Worm (Caenorhabditis elegans) whole organism, mixed stage, embryonic: ENCODE data around the gene srbc-38.

ENCODE experiments used
- M03D4.4 ChIP-seq: sonication (generic microtip); optimal IDR thresholded peaks from 2 replicates; lab custom pipeline; 2017; ENCODE audit warnings: mild to moderate bottlenecking, missing genetic modification characterization, missing compliant biosample characterization
- bed-3 ChIP-seq: fragments of 200-800 bp; sonication (Bioruptor generic); optimal IDR thresholded peaks from 3 replicates; lab custom pipeline; 2018; ENCODE audit warnings: mild to moderate bottlenecking, missing genetic modification characterization, moderate library complexity, missing compliant biosample characterization
- blmp-1 ChIP-seq: fragments of 150-350 bp; optimal IDR thresholded peaks from 2 replicates; lab custom pipeline; 2014; ENCODE audit warnings: missing biosample characterization, missing genetic modification characterization
- ceh-39 ChIP-seq: fragments of 150-350 bp; optimal IDR thresholded peaks from 2 replicates; lab custom pipeline; 2014; ENCODE audit warnings: missing biosample characterization, missing genetic modification characterization
- ceh-43 ChIP-seq: fragments of 200-800 bp; sonication (Bioruptor generic); optimal IDR thresholded peaks from 2 replicates; lab custom pipeline; 2018; ENCODE audit warnings: mild to moderate bottlenecking, missing genetic modification characterization, moderate library complexity, missing compliant biosample characterization
- ces-1 ChIP-seq: fragments of 150-350 bp; optimal IDR thresholded peaks from 2 replicates; lab custom pipeline; 2014; ENCODE audit warnings: missing biosample characterization, missing genetic modification reagents, missing genetic modification characterization
- drap-1 ChIP-seq: fragments of 200-800 bp; sonication (Bioruptor generic); optimal IDR thresholded peaks from 3 replicates; lab custom pipeline; 2018; ENCODE audit warnings: mild to moderate bottlenecking, missing genetic modification characterization, missing compliant biosample characterization
- elt-1 ChIP-seq: sonication (generic microtip); optimal IDR thresholded peaks from 2 replicates; lab custom pipeline; 2017; ENCODE audit warnings: missing genetic modification characterization, mild to moderate bottlenecking, missing compliant biosample characterization, antibody characterized with exemption, moderate library complexity, borderline replicate concordance; ENCODE audit not compliant: insufficient read depth
- elt-3 ChIP-seq: fragments of 150-350 bp; optimal IDR thresholded peaks from 2 replicates; lab custom pipeline; 2014; ENCODE audit warnings: missing biosample characterization, missing genetic modification characterization
- flh-1 ChIP-seq: fragments of 200-800 bp; sonication (Bioruptor generic); optimal IDR thresholded peaks from 2 replicates; lab custom pipeline; 2018; ENCODE audit warnings: mild to moderate bottlenecking, missing genetic modification characterization, moderate library complexity, missing compliant biosample characterization
- ham-2 ChIP-seq: fragments of 200-800 bp; sonication (Bioruptor generic); optimal IDR thresholded peaks from 2 replicates; lab custom pipeline; 2018; ENCODE audit warnings: mild to moderate bottlenecking, missing genetic modification characterization, missing compliant biosample characterization
- hlh-1 ChIP-seq: fragments of 150-350 bp; optimal IDR thresholded peaks from 2 replicates; lab custom pipeline; 2014; ENCODE audit warnings: missing biosample characterization, missing genetic modification reagents, missing genetic modification characterization
- lin-13 ChIP-seq: fragments of 150-350 bp; optimal IDR thresholded peaks from 2 replicates; lab custom pipeline; 2014; ENCODE audit warnings: missing biosample characterization, missing genetic modification characterization
- lin-32 ChIP-seq: fragments of 200-800 bp; sonication (Bioruptor generic); optimal IDR thresholded peaks from 2 replicates; lab custom pipeline; 2018; ENCODE audit warnings: mild to moderate bottlenecking, missing genetic modification characterization, missing compliant biosample characterization
- lsy-2 ChIP-seq: fragments of 150-350 bp; optimal IDR thresholded peaks from 2 replicates; lab custom pipeline; 2014; ENCODE audit warnings: missing biosample characterization, missing genetic modification characterization
- mab-5 ChIP-seq: fragments of 150-350 bp; optimal IDR thresholded peaks from 2 replicates; lab custom pipeline; 2014; ENCODE audit warnings: missing biosample characterization, missing genetic modification characterization
- mep-1 ChIP-seq: fragments of 150-350 bp; optimal IDR thresholded peaks from 2 replicates; lab custom pipeline; 2017; ENCODE audit warnings: missing biosample characterization, missing genetic modification reagents, missing genetic modification characterization, inconsistent platforms
- mls-2 ChIP-seq: sonication (generic microtip); optimal IDR thresholded peaks from 2 replicates; lab custom pipeline; 2016; ENCODE audit warnings: mild to moderate bottlenecking, missing genetic modification characterization, moderate library complexity, missing compliant biosample characterization
- nhr-12 ChIP-seq: fragments of 150-350 bp; optimal IDR thresholded peaks from 2 replicates; lab custom pipeline; 2014; ENCODE audit warnings: missing biosample characterization, missing genetic modification characterization
- nhr-28 ChIP-seq: fragments of 150-350 bp; optimal IDR thresholded peaks from 2 replicates; lab custom pipeline; 2014; ENCODE audit warnings: missing biosample characterization, missing genetic modification characterization
- nhr-76 ChIP-seq: sonication (generic microtip); optimal IDR thresholded peaks from 2 replicates; lab custom pipeline; 2017; ENCODE audit warnings: missing biosample characterization, missing genetic modification characterization
- pha-4 ChIP-seq: fragments of 150-350 bp; optimal IDR thresholded peaks from 2 replicates; lab custom pipeline; 2018; ENCODE audit warnings: missing biosample characterization, missing genetic modification reagents, missing genetic modification characterization
- sem-2 ChIP-seq: fragments of 200-800 bp; sonication (Bioruptor generic); optimal IDR thresholded peaks from 2 replicates; lab custom pipeline; 2018; ENCODE audit warnings: mild to moderate bottlenecking, missing genetic modification characterization, missing compliant biosample characterization
- sptf-1 ChIP-seq: sonication (generic microtip); optimal IDR thresholded peaks from 2 replicates; lab custom pipeline; 2017; ENCODE audit warnings: mild to moderate bottlenecking, missing genetic modification characterization, moderate library complexity, missing compliant biosample characterization
- tbx-8 ChIP-seq: fragments of 200-800 bp; sonication (Bioruptor generic); optimal IDR thresholded peaks from 2 replicates; lab custom pipeline; 2018; ENCODE audit warnings: mild to moderate bottlenecking, missing genetic modification characterization, moderate library complexity, missing compliant biosample characterization
- unc-120 ChIP-seq: sonication (generic microtip); optimal IDR thresholded peaks from 2 replicates; lab custom pipeline; 2017; ENCODE audit warnings: missing genetic modification characterization, missing compliant biosample characterization; ENCODE audit not compliant: poor library complexity, severe bottlenecking
- unc-39 ChIP-seq: fragments of 150-350 bp; optimal IDR thresholded peaks from 2 replicates; lab custom pipeline; 2014; ENCODE audit warnings: missing biosample characterization, missing genetic modification characterization
- unc-62 ChIP-seq: fragments of 150-350 bp; optimal IDR thresholded peaks from 2 replicates; lab custom pipeline; 2014; ENCODE audit warnings: missing biosample characterization, missing genetic modification reagents, missing genetic modification characterization
- zip-8 ChIP-seq: fragments of 150-350 bp; optimal IDR thresholded peaks from 2 replicates; lab custom pipeline; 2014; ENCODE audit warnings: missing biosample characterization, missing genetic modification characterization
- ztf-11 ChIP-seq: fragments of 150-350 bp; optimal IDR thresholded peaks from 2 replicates; lab custom pipeline; 2014; ENCODE audit warnings: missing biosample characterization, missing genetic modification characterization

Gene srbc-38

DNA sequence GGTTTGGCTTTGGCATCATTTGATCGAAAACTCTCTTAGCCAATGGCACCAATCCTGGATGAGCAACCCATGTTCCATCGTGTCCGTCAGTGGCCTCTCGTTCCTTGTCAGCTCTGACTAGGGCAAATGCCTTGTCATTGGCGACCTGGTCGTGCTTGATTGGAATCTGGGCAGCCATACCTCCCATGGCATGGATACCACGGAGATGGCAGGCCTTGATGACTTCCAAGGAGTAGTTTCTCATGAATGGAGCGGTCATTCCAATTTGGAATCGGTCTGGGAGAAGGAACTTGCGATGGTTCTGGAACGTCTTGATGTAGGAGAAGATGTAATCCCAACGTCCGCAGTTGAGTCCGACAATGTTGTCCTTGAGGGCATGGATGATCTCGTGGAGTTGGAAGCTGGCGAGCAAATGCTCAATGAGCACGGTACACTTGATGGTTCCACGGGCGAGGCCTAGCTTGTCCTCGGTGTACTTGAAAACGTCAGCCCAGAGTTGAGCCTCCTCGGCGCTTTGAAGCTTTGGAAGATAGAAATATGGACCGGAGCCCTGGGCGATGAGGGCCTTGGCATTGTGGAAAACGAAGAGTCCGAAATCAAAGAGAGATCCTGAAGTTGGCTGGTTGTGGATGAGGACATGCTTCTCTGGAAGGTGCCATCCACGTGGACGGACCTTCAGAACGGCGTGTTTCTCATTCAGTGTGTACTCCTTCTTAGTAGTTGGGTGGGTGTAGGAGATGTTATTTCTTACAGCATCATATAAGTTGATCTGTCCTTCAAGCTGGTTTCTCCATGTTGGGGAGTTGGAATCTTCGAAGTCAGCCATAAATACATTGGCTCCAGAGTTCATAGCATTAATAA, 18.2 kb downstream of the srbc-38 start:
- TF ChIP-seq ztf-11 (tag; lab: Kevin White, UChicago) = no peak
- no peak for TF ChIP-seq nhr-28 (tag; lab: Kevin White, UChicago)
- TF ChIP-seq sem-2 = no peak
- no peak for TF ChIP-seq drap-1
- TF ChIP-seq lsy-2 (tag; lab: Kevin White, UChicago) = no peak
- TF ChIP-seq lin-13 (tag; lab: Kevin White, UChicago) = no peak
- TF ChIP-seq elt-3 (tag; lab: Kevin White, UChicago) = no peak
- no peak for TF ChIP-seq nhr-76
- no peak for TF ChIP-seq M03D4.4 (tag; lab: Kevin White, UChicago)
- TF ChIP-seq sptf-1 (tag; lab: Kevin White, UChicago) = no peak
- TF ChIP-seq nhr-12 (tag; lab: Kevin White, UChicago) = no peak
- no peak for TF ChIP-seq hlh-1 (tag; lab: Kevin White, UChicago)
- TF ChIP-seq ceh-39 = no peak
- TF ChIP-seq mep-1 (tag; lab: Kevin White, UChicago) = no peak
- TF ChIP-seq bed-3 (GFP tag; lab: Kevin White, UChicago) = no peak
- TF ChIP-seq tbx-8 (GFP tag; lab: Kevin White, UChicago) = no peak

DNA sequence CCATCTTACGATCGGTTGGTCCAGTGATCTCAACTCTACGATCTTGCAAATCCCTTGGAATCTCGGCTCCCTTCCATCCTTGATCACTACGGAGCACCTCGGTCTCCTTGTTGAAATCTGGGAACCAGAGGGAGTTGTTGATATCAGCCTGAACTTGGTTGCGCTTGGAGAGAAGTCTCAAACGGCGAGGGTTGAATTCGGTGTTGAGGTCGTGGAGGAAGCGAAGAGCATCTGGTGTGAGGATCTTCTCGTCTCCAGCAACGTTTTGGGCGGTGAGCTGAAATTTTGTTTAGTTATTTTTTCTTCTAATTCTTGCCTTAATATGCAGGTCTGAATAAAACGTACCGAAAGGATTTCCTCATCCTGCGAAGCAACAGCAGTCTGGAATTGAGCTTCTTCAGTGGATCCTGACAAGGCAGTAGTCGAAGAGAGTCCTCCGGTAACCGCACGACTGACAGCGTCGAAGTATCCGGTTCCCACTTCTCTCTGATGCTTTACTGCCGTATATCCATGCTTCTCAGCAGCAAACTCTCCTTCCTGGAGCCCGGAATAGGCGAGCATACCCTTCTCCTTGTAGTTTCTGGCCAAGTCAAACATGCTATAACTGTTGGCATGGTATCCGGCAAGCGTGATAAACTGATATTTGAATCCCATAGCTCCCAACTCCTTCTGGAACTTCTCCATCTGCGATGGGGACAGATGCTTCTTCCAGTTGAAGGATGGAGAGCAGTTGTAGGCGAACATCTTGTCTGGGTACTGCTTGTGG, 19.0 kb downstream of the srbc-38 start:
- TF ChIP-seq ces-1 (GFP tag; lab: Kevin White, UChicago) (no peak), ceh-43 (no peak), mls-2 (tag; lab: Kevin White, UChicago) (no peak), nhr-76 (no peak)

DNA sequence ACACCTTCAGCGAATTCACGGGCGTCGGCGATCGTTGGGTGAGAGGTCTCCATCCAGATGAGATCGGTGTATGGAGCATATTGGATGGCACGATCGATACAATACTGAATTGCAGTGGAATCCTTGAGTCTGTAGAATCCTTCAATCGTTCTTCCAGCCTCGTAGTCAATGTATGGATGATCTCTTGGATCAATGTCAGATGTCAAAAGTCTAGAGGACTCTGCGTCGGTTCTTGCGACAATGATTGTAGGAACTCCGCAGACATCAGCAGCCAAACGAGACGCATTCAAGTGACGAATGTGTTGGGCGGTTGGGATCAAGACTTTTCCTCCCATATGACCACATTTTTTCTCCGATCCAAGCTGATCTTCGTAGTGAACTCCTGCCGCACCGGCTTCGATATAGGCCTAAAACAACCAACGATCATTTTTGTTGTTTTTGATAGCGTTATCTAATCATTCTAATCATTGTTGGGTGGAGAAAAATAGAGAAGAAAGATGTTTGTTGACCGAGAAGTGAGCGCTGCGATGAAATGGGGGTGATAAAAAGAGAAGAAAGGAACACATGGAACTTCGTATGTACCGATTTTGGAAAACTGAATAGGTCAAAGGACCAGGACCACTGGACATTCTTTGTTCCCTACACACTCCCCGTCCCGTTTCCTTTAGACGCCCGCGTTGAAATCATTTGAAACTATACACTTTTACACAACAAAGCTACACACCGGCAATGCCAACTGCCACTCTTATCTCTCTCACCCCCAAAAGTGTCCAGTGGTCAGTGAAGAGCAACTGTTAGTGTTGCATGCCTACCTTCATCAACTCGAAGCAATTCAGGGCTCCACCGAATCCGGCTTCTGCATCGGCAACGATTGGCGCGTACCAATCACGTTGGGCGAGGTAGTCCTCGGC, 19.8 kb downstream of the srbc-38 start:
- TF ChIP-seq unc-120 (peak; percentile 30), nhr-28 (tag; lab: Kevin White, UChicago) (no peak), hlh-1 (tag; lab: Kevin White, UChicago) (peak; percentile 77)

DNA sequence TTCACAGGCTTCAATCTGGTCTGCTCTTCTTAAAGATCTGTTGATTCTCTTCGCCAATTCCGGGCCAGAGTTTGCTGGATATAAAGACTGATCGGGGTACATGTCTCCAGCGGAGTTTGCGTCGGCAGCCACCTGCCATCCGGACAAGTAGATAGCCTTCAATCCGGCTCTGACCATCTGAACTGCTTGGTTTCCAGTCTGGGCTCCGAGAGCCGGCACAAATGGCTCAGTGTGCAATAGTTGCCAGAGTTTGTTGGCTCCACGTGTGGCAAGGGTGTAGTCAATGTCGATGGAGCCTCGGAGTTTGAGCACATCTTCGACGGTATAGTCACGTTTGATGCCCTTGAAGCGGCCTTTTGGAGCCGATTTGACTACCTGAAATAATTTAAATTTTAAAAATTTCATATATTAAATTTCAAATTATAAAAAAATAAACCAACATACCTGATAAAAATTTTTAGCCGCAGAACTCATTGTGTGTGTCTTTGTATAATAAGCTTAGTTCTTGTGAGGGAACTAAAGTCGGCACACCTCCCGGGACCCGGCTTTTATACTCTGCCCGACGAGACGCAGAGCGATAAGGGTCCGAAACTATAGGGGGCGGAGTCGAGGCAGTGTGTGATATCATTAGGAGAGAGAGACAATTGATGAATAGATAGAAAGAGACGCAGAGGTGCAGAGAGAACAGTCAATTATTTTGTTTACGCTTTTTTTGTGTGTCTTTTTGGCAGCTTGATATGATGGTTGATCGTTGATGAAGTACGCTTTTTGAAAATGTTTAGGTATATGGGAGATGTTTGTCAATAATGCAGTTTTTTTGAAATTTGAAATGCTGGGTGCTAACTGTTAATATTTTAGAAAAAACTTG, 20.7 kb downstream of the srbc-38 start, which contains the start of the genes icl-1 and srh-2:
TSS of gene icl-1 (minus strand) at position 521 of the 868 bp plus-strand sequence.
TSS of gene srh-2 (plus strand) at position 818 of the 868 bp plus-strand sequence.
- TF ChIP-seq elt-1 (tag; lab: Kevin White, UChicago) = no peak
- TF ChIP-seq drap-1 = no peak
- peak; percentile 66 for TF ChIP-seq unc-62 (GFP tag; lab: Kevin White, UChicago)
- TF ChIP-seq mab-5 (tag; lab: Kevin White, UChicago) = peak; percentile 54
- TF ChIP-seq nhr-76 = no peak
- TF ChIP-seq tbx-8 (GFP tag; lab: Kevin White, UChicago) = no peak
- TF ChIP-seq flh-1 (GFP tag; lab: Kevin White, UChicago) = no peak
- no peak for TF ChIP-seq sptf-1 (tag; lab: Kevin White, UChicago)
- no peak for TF ChIP-seq ceh-43
- TF ChIP-seq unc-39 (tag; lab: Kevin White, UChicago) = no peak
- no peak for TF ChIP-seq pha-4
- TF ChIP-seq lin-32 (GFP tag; lab: Kevin White, UChicago) = no peak
- TF ChIP-seq ceh-39 = no peak
- TF ChIP-seq elt-3 (tag; lab: Kevin White, UChicago) = no peak
- no peak for TF ChIP-seq blmp-1
- peak; percentile 69 for TF ChIP-seq hlh-1 (tag; lab: Kevin White, UChicago)
- TF ChIP-seq lsy-2 (tag; lab: Kevin White, UChicago) = no peak
- TF ChIP-seq nhr-12 (tag; lab: Kevin White, UChicago) = no peak
- no peak for TF ChIP-seq ham-2 (GFP tag; lab: Kevin White, UChicago)
- TF ChIP-seq unc-120 = peak; percentile 72
- TF ChIP-seq zip-8 (tag; lab: Kevin White, UChicago) = no peak
- TF ChIP-seq, all 35 proteins: peak for 4
